Fruit fly (Drosophila melanogaster): Measurements from ENCODE around the gene Dyro.
A peak's percentile ranks its signal among the peaks of the same experiment; 100 is the strongest.

The Dyro gene

DNA sequence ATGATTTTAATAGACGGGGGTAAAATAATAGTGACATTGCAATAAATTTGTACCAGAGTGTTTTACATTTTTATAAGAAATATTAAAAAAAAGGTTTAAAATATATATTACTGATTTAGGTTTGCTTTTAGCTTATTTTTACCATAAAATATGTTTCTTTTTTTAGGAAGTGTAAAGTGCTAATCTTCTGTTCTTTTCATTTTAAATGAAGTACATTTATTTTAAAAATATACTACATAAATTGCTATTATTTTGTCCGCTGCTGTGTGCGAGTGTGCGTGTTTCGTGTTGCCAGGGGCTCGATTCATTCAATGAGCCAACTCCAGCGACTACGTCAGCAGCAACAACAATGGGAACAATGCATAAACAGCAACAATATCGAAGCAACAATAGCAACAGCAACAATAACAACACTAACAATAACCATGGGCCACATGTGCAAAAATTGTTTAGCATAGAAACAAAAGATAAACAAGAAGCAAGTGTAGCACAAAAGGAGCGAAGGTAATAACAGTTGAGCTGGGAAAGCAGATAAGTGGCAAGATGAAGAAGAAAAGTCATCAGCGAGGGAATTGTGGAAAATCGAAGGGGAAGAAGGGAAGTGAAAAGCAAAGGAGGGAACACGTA, 34.1 kb downstream of the Dyro start (continued):
- TF ChIP-seq ERR (GFP tag; optimal IDR thresholded peaks at IDR 0.05) (no peak), ewg (GFP tag; optimal IDR thresholded peaks at IDR 0.05) (peak; percentile 62), CG12391 (tag; optimal IDR thresholded peaks at IDR 0.05) (peak; percentile 93), chm (GFP tag; IDR thresholded peaks at IDR 0.05) (peak; percentile 53; the same call in 1 of the 2 replicates), CG7357 (GFP tag; IDR thresholded peaks at IDR 0.05) (peak; percentile 67), CG8924 (tag; optimal IDR thresholded peaks at IDR 0.05) (peak; percentile 94), cato (GFP tag; optimal IDR thresholded peaks at IDR 0.05; ENCODE audit: borderline replicate concordance) (peak; percentile 61), CG8478 (optimal IDR thresholded peaks at IDR 0.05) (no peak), pan (optimal IDR thresholded peaks at IDR 0.05) (no peak), pan (GFP tag; optimal IDR thresholded peaks at IDR 0.05 in 1 of 2, IDR thresholded peaks at IDR 0.05 in 1 of 2) (peak in 1 of 2 experiments; percentile 92), Sry-β (GFP tag; optimal IDR thresholded peaks at IDR 0.05) (no peak), twi (tag; optimal IDR thresholded peaks at IDR 0.05) (peak; percentile 83), CG12744 (GFP tag; optimal IDR thresholded peaks at IDR 0.05) (no peak), CG9727 (GFP tag; optimal IDR thresholded peaks at IDR 0.05) (peak; percentile 95), CG12236 (GFP tag; optimal IDR thresholded peaks at IDR 0.05) (no peak), btn (GFP tag; optimal IDR thresholded peaks at IDR 0.05) (no peak), nom (GFP tag; optimal IDR thresholded peaks at IDR 0.05) (peak; percentile 92), Poxn (GFP tag; IDR thresholded peaks at IDR 0.05) (no peak), CG9215 (GFP tag; IDR thresholded peaks at IDR 0.05) (peak; percentile 60), CG31388 (GFP tag; optimal IDR thresholded peaks at IDR 0.05) (peak; percentile 19), exex (tag; optimal IDR thresholded peaks at IDR 0.05) (no peak), CG10431 (GFP tag; optimal IDR thresholded peaks at IDR 0.05) (peak; percentile 42), CG10959 (GFP tag; IDR thresholded peaks at IDR 0.05) (peak; percentile 69), CG13775 (GFP tag; optimal IDR thresholded peaks at IDR 0.05) (peak; percentile 69), Sox102F (GFP tag; optimal IDR thresholded peaks at IDR 0.05) (peak; percentile 96), ap (GFP tag; IDR thresholded peaks at IDR 0.05) (peak; percentile 80), CG6272 (GFP tag; IDR thresholded peaks at IDR 0.05) (peak; percentile 46; the same call in 1 of the 2 replicates), dpn (GFP tag; optimal IDR thresholded peaks at IDR 0.05) (peak in 1 of 2 experiments; percentile 75), CG7745 (tag; optimal IDR thresholded peaks at IDR 0.05) (no peak), hkb (optimal IDR thresholded peaks at IDR 0.05) (no peak), hkb (GFP tag; IDR thresholded peaks at IDR 0.05) (peak; percentile 91), so (GFP tag; IDR thresholded peaks at IDR 0.05) (peak; percentile 92), tgo (GFP tag; IDR thresholded peaks at IDR 0.05) (peak; percentile 88), hbn (GFP tag; IDR thresholded peaks at IDR 0.05; ENCODE audit: partially characterized antibody) (no peak), CG12299 (tag; optimal IDR thresholded peaks at IDR 0.05) (peak; percentile 76), Usf (GFP tag; optimal IDR thresholded peaks at IDR 0.05) (peak; percentile 54), Ada2b (GFP tag; IDR thresholded peaks at IDR 0.05) (peak; percentile 80), H15 (GFP tag; IDR thresholded peaks at IDR 0.05) (peak; percentile 57; the same call in 1 of the 3 replicates), sisA (GFP tag; IDR thresholded peaks at IDR 0.05) (peak; percentile 81), h (optimal IDR thresholded peaks at IDR 0.05) (no peak), CG13123 (GFP tag; optimal IDR thresholded peaks at IDR 0.05) (peak; percentile 57), Jarid2 (GFP tag; optimal IDR thresholded peaks at IDR 0.05) (peak; percentile 34), CG11696 (GFP tag; IDR thresholded peaks at IDR 0.05) (peak; percentile 96; the same call in 1 of the 2 replicates), ro (GFP tag; IDR thresholded peaks at IDR 0.05) (peak; percentile 60; the same call in 1 of the 2 replicates), hth (optimal IDR thresholded peaks at IDR 0.05) (no peak), Dek (tag; optimal IDR thresholded peaks at IDR 0.05) (peak; percentile 81), CG14014 (GFP tag; IDR thresholded peaks at IDR 0.05) (peak; percentile 66; the same call in 1 of the 2 replicates), lmd (GFP tag; IDR thresholded peaks at IDR 0.05) (peak; percentile 88), CG11456 (GFP tag; IDR thresholded peaks at IDR 0.05) (no peak), CG2116 (GFP tag; optimal IDR thresholded peaks at IDR 0.05) (peak; percentile 34), wor (GFP tag; IDR thresholded peaks at IDR 0.05) (peak; percentile 81), gce (GFP tag; IDR thresholded peaks at IDR 0.05) (0 out of 3 replicates have a peak, but pooled peaks have one; percentile 59)

Measured in whole organism, embryonic.